Fruit fly (Drosophila melanogaster) whole organism, adult: Measurements from ENCODE around the gene CG5860.

Experiments used
- CG11617 ChIP-seq: fragments of 200-800 bp; sonication (Bioruptor generic); optimal IDR thresholded peaks from 2 replicates; lab custom pipeline; 2017; ENCODE audit warnings: mild to moderate bottlenecking, missing biosample characterization, missing genetic modification reagents, missing genetic modification characterization
- CG12768 ChIP-seq: fragments of 200-800 bp; sonication (Bioruptor generic); optimal IDR thresholded peaks from 2 replicates; lab custom pipeline; 2017; ENCODE audit warnings: missing biosample characterization, missing genetic modification characterization, mild to moderate bottlenecking, moderate library complexity, missing genetic modification reagents
- CG14711 ChIP-seq: fragments of 200-800 bp; sonication (Bioruptor generic); optimal IDR thresholded peaks from 2 replicates; lab custom pipeline; 2018; ENCODE audit warnings: missing biosample characterization, mild to moderate bottlenecking, missing genetic modification characterization, moderate library complexity
- CG1620 ChIP-seq: fragments of 200-800 bp; sonication (Bioruptor generic); optimal IDR thresholded peaks from 2 replicates; lab custom pipeline; 2016; ENCODE audit warnings: missing biosample characterization, missing genetic modification characterization
- CG33017 ChIP-seq: fragments of 200-800 bp; sonication (Bioruptor generic); optimal IDR thresholded peaks from 2 replicates; lab custom pipeline; 2018; ENCODE audit warnings: missing biosample characterization, mild to moderate bottlenecking, missing genetic modification characterization, moderate library complexity
- CG5204 ChIP-seq: fragments of 200-800 bp; sonication (Bioruptor generic); optimal IDR thresholded peaks from 2 replicates; lab custom pipeline; 2016; ENCODE audit warnings: missing biosample characterization, missing genetic modification characterization
- CG7045 ChIP-seq: fragments of 200-800 bp; sonication (Bioruptor generic); optimal IDR thresholded peaks from 2 replicates; lab custom pipeline; 2017; ENCODE audit warnings: missing biosample characterization, mild to moderate bottlenecking, missing genetic modification characterization
- CG7101 ChIP-seq: fragments of 200-800 bp; sonication (Bioruptor generic); optimal IDR thresholded peaks from 2 replicates; lab custom pipeline; 2018; ENCODE audit warnings: missing biosample characterization, mild to moderate bottlenecking, missing genetic modification characterization, moderate library complexity
- Clk ChIP-seq: fragments of 200-800 bp; sonication (Bioruptor generic); optimal IDR thresholded peaks from 2 replicates; lab custom pipeline; 2017; ENCODE audit warnings: missing biosample characterization, missing genetic modification characterization
- Crg-1 ChIP-seq: fragments of 200-800 bp; sonication (Bioruptor generic); optimal IDR thresholded peaks from 2 replicates; lab custom pipeline; 2016; ENCODE audit warnings: missing biosample characterization, missing genetic modification characterization
- Hr96 ChIP-seq: fragments of 200-800 bp; sonication (Bioruptor generic); optimal IDR thresholded peaks from 2 replicates; lab custom pipeline; 2016; ENCODE audit warnings: missing biosample characterization, missing genetic modification characterization
- Mnt ChIP-seq: fragments of 200-800 bp; sonication (Bioruptor generic); optimal IDR thresholded peaks from 2 replicates; lab custom pipeline; 2016; ENCODE audit warnings: missing biosample characterization, mild to moderate bottlenecking, missing genetic modification characterization
- bab1 ChIP-seq: fragments of 200-800 bp; sonication (Bioruptor generic); optimal IDR thresholded peaks from 3 replicates; lab custom pipeline; 2019; ENCODE audit warnings: missing biosample characterization, mild to moderate bottlenecking, missing genetic modification characterization, moderate library complexity
- cic ChIP-seq: fragments of 200-800 bp; sonication (Bioruptor generic); optimal IDR thresholded peaks from 2 replicates; lab custom pipeline; 2017; ENCODE audit warnings: missing biosample characterization, mild to moderate bottlenecking, missing genetic modification characterization, moderate library complexity
- cnc ChIP-seq, 2 experiments: fragments of >200 bp; optimal IDR thresholded peaks; 2 replicates each; lab custom pipeline; 2017
- kay ChIP-seq: fragments of 200-800 bp; sonication (Bioruptor generic); peaks from one replicate; lab custom pipeline; 2016; ENCODE audit warnings: missing biosample characterization, missing genetic modification characterization, borderline replicate concordance
- ovo ChIP-seq: fragments of 200-800 bp; sonication (Bioruptor generic); optimal IDR thresholded peaks from 2 replicates; lab custom pipeline; 2016; ENCODE audit warnings: missing biosample characterization, missing genetic modification characterization
- pad ChIP-seq: fragments of 200-800 bp; sonication (Bioruptor generic); optimal IDR thresholded peaks from 3 replicates; lab custom pipeline; 2017; ENCODE audit warnings: missing biosample characterization, missing genetic modification characterization, mild to moderate bottlenecking, moderate library complexity, missing genetic modification reagents
- tj ChIP-seq: fragments of 200-800 bp; sonication (Bioruptor generic); optimal IDR thresholded peaks from 3 replicates; lab custom pipeline; 2017; ENCODE audit warnings: missing biosample characterization, mild to moderate bottlenecking, missing genetic modification characterization, moderate library complexity
- toe ChIP-seq: fragments of 200-800 bp; sonication (Bioruptor generic); optimal IDR thresholded peaks from 2 replicates; lab custom pipeline; 2016; ENCODE audit warnings: missing biosample characterization, missing genetic modification characterization

CG5860 gene

DNA sequence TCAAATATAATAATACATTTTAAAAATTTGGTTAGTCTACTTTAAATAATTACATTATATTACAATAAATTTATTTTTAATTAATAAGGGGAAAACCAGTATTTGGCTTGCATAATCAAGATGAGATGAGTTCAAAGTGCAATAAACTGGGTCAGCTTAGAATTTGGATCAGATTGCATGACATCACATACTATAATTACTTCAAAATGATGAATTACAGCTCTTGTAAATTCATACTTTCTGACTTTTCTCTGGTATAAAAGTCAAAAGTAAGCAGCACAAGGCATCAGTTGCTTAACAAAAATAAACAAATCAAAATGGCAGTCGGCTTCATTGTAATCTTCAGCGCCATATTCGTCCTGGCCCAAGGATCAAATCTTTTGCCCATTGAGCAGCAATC lies 7.7 kb downstream of the CG5860 start, which contains the start of gene CG33333:
Gene CG33333 (plus strand): TSS at position 301 of the 400 bp plus-strand sequence.
- TF ChIP-seq Crg-1 (GFP tag; lab: Kevin White, UChicago) (no peak), CG14711 (tag; lab: Kevin White, UChicago) (no peak), CG12768 (GFP tag; lab: Kevin White, UChicago) (no peak)

DNA sequence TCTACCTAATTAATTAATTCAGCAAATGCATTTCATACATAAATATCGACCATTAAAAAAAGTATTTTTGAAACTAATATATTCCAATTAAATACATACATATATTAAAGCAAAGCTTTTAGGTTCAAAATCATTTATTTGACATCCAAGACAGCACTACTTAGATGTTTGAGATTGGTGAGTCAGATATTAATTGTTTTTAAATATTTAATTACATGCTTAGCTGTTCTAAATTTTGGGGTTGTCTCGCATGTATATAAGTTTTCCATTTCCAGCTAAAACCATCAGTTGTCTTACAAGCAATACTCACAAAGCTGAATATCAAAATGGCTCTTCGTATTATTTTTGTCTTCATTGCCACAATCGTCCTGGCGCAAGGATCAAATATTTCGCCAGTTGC lies 9.0 kb downstream of the CG5860 start, which contains the start of gene CG42834:
Gene CG42834 (plus strand): TSS at position 301 of the 400 bp plus-strand sequence.
- no peak for TF ChIP-seq ovo
- no peak for TF ChIP-seq Clk
- TF ChIP-seq toe (GFP tag; lab: Kevin White, UChicago), result no peak
- no peak for TF ChIP-seq Hr96 (GFP tag; lab: Kevin White, UChicago)
- TF ChIP-seq CG33017 (tag; lab: Kevin White, UChicago), result no peak
- TF ChIP-seq CG5204 (GFP tag; lab: Kevin White, UChicago), result no peak
- no peak for TF ChIP-seq cic (GFP tag; lab: Kevin White, UChicago)
- no peak for TF ChIP-seq pad
- TF ChIP-seq CG12768 (GFP tag; lab: Kevin White, UChicago), result no peak
- TF ChIP-seq cnc (optimal IDR thresholded peaks at IDR 0.05; lab: Kevin White, UChicago), result no peak

DNA sequence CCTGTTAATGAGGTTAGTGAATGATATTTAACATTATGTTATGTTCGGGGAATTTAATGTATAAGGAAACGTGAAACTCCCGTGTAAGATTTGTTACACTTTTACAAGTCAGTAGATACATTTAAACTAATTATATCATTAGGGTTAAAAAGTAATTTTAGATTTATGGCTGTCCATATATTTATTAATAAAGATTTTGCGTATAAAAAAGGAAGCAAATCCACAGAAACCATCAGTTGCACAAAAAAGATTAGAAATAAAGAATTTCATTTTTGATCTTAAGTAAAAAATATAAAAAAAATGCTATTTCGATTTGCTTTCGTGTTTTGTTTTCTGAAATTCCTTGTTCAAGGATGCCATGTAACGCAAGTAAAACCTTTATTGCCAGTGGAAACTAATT lies 10.9 kb downstream of the CG5860 start, which contains the start of gene CG42835:
Gene CG42835 (plus strand): TSS at position 301 of the 400 bp plus-strand sequence.
- TF ChIP-seq cnc (optimal IDR thresholded peaks at IDR 0.05; lab: Kevin White, UChicago), result no peak
- no peak for TF ChIP-seq pad
- TF ChIP-seq CG1620 (GFP tag; lab: Kevin White, UChicago), result no peak
- no peak for TF ChIP-seq kay (GFP tag; lab: Kevin White, UChicago)
- no peak for TF ChIP-seq toe (GFP tag; lab: Kevin White, UChicago)
- TF ChIP-seq CG33017 (tag; lab: Kevin White, UChicago), result no peak
- TF ChIP-seq Clk, result no peak
- TF ChIP-seq bab1 (GFP tag; lab: Kevin White, UChicago), result no peak
- no peak for TF ChIP-seq tj (GFP tag; lab: Kevin White, UChicago)

DNA sequence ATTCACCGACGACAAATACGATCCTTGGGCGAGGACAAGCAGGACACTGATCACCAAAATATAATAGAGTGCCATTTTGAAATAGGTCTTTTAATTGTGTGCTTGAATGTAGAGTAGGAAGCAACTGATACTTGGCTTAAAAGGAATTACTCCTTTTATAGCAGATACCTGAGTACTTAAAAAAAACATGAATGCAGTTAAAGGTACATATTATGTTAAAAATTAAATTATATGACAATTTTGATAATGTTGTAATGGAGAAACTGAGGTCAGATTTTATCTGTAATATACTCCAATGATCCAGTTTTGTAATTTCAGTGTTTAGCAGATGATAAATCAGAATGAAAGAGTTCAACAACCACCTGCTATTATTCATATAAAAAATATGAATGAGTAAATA lies 12.7 kb downstream of the CG5860 start, which contains the start of gene CG14332:
Gene CG14332 (minus strand): TSS at position 101 of the 400 bp plus-strand sequence.
- TF ChIP-seq cnc (optimal IDR thresholded peaks at IDR 0.05; lab: Kevin White, UChicago) (no peak), CG12768 (GFP tag; lab: Kevin White, UChicago) (no peak), Hr96 (GFP tag; lab: Kevin White, UChicago) (no peak), kay (GFP tag; lab: Kevin White, UChicago) (no peak), CG7045 (GFP tag; lab: Kevin White, UChicago) (no peak), CG1620 (GFP tag; lab: Kevin White, UChicago) (no peak), tj (GFP tag; lab: Kevin White, UChicago) (no peak), cic (GFP tag; lab: Kevin White, UChicago) (no peak), CG11617 (no peak), CG33017 (tag; lab: Kevin White, UChicago) (no peak), Clk (no peak), Mnt (GFP tag; lab: Kevin White, UChicago) (no peak), CG14711 (tag; lab: Kevin White, UChicago) (no peak)

DNA sequence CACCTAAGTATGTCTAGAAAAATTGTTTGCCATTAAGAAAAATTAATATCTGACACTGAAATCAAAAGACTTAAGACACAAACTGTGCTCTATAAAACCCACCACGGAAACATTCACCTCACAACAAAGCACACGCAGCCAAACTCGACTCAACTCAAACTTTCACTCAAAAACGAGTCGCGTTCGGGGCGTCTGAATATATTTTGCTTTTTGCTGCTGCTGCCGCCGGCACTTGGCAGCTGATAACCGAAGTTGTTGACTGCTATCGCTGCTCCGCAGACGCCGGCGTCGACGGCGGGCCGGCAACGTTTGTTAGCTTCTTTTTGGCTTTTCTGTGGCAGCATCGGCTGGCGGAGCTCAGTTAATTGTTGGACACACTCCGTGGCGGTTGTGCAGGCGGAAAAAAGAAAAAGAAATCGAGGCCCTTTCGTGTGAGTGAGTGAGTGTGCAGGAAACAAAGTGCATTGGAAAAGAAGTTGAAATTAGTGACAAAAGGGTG lies 16.0 kb downstream of the CG5860 start, which contains the start of gene cysu:
Gene cysu (plus strand): TSS at position 352 of the 499 bp plus-strand sequence.
- no peak for TF ChIP-seq Crg-1 (GFP tag; lab: Kevin White, UChicago)
- no peak for TF ChIP-seq Hr96 (GFP tag; lab: Kevin White, UChicago)
- no peak for TF ChIP-seq ovo
- TF ChIP-seq CG12768 (GFP tag; lab: Kevin White, UChicago), result no peak
- no peak for TF ChIP-seq CG7045 (GFP tag; lab: Kevin White, UChicago)
- TF ChIP-seq CG1620 (GFP tag; lab: Kevin White, UChicago), result no peak
- no peak for TF ChIP-seq cic (GFP tag; lab: Kevin White, UChicago)
- no peak for TF ChIP-seq Clk
- no peak for TF ChIP-seq Mnt (GFP tag; lab: Kevin White, UChicago)
- no peak for TF ChIP-seq CG5204 (GFP tag; lab: Kevin White, UChicago)
- TF ChIP-seq cnc (optimal IDR thresholded peaks at IDR 0.05; lab: Kevin White, UChicago), result no peak
- no peak for TF ChIP-seq CG33017 (tag; lab: Kevin White, UChicago)
- no peak for TF ChIP-seq pad
- TF ChIP-seq tj (GFP tag; lab: Kevin White, UChicago), result no peak
- TF ChIP-seq kay (GFP tag; lab: Kevin White, UChicago), result no peak
- no peak for TF ChIP-seq CG14711 (tag; lab: Kevin White, UChicago)
- no peak for TF ChIP-seq bab1 (GFP tag; lab: Kevin White, UChicago)

DNA sequence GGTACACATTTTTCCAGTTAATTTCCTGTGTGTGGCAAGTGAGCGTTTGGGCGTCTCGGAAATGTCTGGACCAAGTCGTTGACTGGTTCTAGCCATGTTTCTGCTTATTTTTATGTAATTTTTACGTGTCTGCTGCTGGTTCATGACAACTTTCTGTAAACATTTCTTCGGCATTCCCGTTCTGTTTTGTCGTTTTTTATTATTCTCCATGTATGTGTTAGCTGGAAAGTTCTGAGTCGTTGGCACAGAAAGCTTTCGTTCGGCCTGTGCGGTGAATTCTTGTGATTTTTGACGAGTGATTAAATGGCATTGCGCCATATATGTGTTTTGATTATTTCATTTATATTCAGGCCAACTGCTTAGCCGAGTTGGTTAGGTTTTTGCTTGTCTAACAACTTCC lies 16.8 kb downstream of the CG5860 start:
- TF ChIP-seq CG7045 (GFP tag; lab: Kevin White, UChicago) (no peak), pad (no peak), Crg-1 (GFP tag; lab: Kevin White, UChicago) (no peak), CG12768 (GFP tag; lab: Kevin White, UChicago) (no peak), Mnt (GFP tag; lab: Kevin White, UChicago) (no peak), tj (GFP tag; lab: Kevin White, UChicago) (no peak), ovo (no peak), cic (GFP tag; lab: Kevin White, UChicago) (no peak), CG33017 (tag; lab: Kevin White, UChicago) (no peak), kay (GFP tag; lab: Kevin White, UChicago) (no peak)

DNA sequence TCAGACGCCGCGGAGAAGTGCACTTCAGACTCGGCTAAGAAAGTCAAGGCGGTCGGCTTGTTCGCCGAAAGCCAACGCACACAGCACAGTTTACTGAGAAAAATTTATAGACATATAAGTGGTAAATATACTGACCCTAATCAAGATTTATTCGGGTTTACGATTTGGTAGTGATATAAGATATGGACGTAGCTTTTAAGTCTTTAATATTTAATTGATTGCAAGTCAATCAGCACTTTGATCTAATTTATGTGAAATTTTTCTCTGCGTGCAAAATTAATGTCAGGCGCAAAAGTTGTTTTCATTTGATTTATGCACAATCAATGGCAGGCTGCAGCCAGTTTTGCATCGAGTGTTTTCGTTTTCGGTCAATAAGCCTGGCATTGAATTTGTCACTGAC lies 21.1 kb downstream of the CG5860 start:
- TF ChIP-seq ovo (no peak), cic (GFP tag; lab: Kevin White, UChicago) (no peak), CG12768 (GFP tag; lab: Kevin White, UChicago) (no peak), toe (GFP tag; lab: Kevin White, UChicago) (no peak), Mnt (GFP tag; lab: Kevin White, UChicago) (no peak), CG5204 (GFP tag; lab: Kevin White, UChicago) (no peak), cnc (optimal IDR thresholded peaks at IDR 0.05; lab: Kevin White, UChicago) (no peak), kay (GFP tag; lab: Kevin White, UChicago) (no peak), bab1 (GFP tag; lab: Kevin White, UChicago) (no peak), Crg-1 (GFP tag; lab: Kevin White, UChicago) (no peak), CG14711 (tag; lab: Kevin White, UChicago) (no peak), CG7045 (GFP tag; lab: Kevin White, UChicago) (no peak), CG11617 (no peak), CG7101 (tag; lab: Kevin White, UChicago) (no peak), CG33017 (tag; lab: Kevin White, UChicago) (no peak), CG1620 (GFP tag; lab: Kevin White, UChicago) (no peak), tj (GFP tag; lab: Kevin White, UChicago) (no peak), Hr96 (GFP tag; lab: Kevin White, UChicago) (no peak)
